Worm (Caenorhabditis elegans) whole organism, L4 larva: ENCODE data around the gene ccd-5.

Experiments
- F44E2.7 ChIP-seq: fragments of 200-800 bp; sonication (Bioruptor generic); IDR thresholded peaks from 2 replicates; pipeline ENCODE4 v2.1.2; 2022; ENCODE audit warnings: missing genetic modification characterization, missing compliant biosample characterization
- R02D3.7 ChIP-seq: fragments of 150-350 bp; sonication (generic microtip); optimal IDR thresholded peaks from 3 replicates; lab custom pipeline; 2014; ENCODE audit warnings: missing biosample characterization, missing genetic modification characterization
- T20F7.1 ChIP-seq: fragments of 200-800 bp; sonication (Bioruptor generic); optimal IDR thresholded peaks from 2 replicates; lab custom pipeline; 2018; ENCODE audit warnings: mild to moderate bottlenecking, missing genetic modification characterization, missing compliant biosample characterization
- Y105C5A.15 ChIP-seq: fragments of 200-800 bp; sonication (Bioruptor generic); IDR thresholded peaks from 2 replicates; pipeline ENCODE4 v1.3.6; 2022; ENCODE audit warnings: missing genetic modification characterization, missing compliant biosample characterization
- Y48G9A.11 ChIP-seq: fragments of 200-800 bp; sonication (Bioruptor generic); IDR thresholded peaks from 2 replicates; pipeline ENCODE4 v1.3.6; 2022; ENCODE audit warnings: missing genetic modification reagents, missing genetic modification characterization, missing compliant biosample characterization
- Y5F2A.4 ChIP-seq: fragments of 200-800 bp; sonication (Bioruptor generic); optimal IDR thresholded peaks from 2 replicates; lab custom pipeline; 2018; ENCODE audit warnings: mild to moderate bottlenecking, missing genetic modification characterization, missing compliant biosample characterization
- Y75B8A.6 ChIP-seq: fragments of 200-800 bp; sonication (Bioruptor generic); IDR thresholded peaks from 2 replicates; pipeline ENCODE4 v1.3.6; 2022; ENCODE audit warnings: missing genetic modification reagents, missing genetic modification characterization, missing compliant biosample characterization
- ZK337.2 ChIP-seq: fragments of 200-800 bp; sonication (Bioruptor generic); IDR thresholded peaks from 2 replicates; pipeline ENCODE4 v1.3.6; 2022; ENCODE audit warnings: missing genetic modification reagents, missing genetic modification characterization, missing compliant biosample characterization
- ZK546.5 ChIP-seq, 2 experiments: sonication (generic microtip); optimal IDR thresholded peaks; 2 replicates each; lab custom pipeline; 2017; ENCODE audit warnings: missing biosample characterization in 2 of 2, missing genetic modification characterization in 2 of 2
- aha-1 ChIP-seq: fragments of 150-350 bp; peaks from one replicate; lab custom pipeline; 2014; ENCODE audit warnings: missing biosample characterization, missing genetic modification characterization
- arid-1 ChIP-seq: fragments of 200-800 bp; sonication (Bioruptor generic); conservative IDR thresholded peaks from 2 replicates; pipeline ENCODE4 v1.3.6; 2022; ENCODE audit warnings: missing genetic modification reagents, missing genetic modification characterization, missing compliant biosample characterization
- ceh-44 ChIP-seq: fragments of 200-800 bp; sonication (Bioruptor generic); IDR thresholded peaks from 2 replicates; pipeline ENCODE4 v1.3.6; 2022; ENCODE audit warnings: missing genetic modification reagents, missing genetic modification characterization, missing compliant biosample characterization
- ces-1 ChIP-seq: fragments of 150-350 bp; sonication (generic microtip); optimal IDR thresholded peaks from 4 replicates; lab custom pipeline; 2014; ENCODE audit warnings: missing biosample characterization, missing genetic modification reagents, missing genetic modification characterization
- daf-19 ChIP-seq: fragments of 200-800 bp; sonication (Bioruptor generic); conservative IDR thresholded peaks from 2 replicates; pipeline ENCODE4 v1.3.6; 2022; ENCODE audit warnings: missing genetic modification characterization, missing compliant biosample characterization
- dpl-1 ChIP-seq: fragments of 150-350 bp; optimal IDR thresholded peaks from 2 replicates; lab custom pipeline; 2014; ENCODE audit warnings: missing biosample characterization, missing genetic modification reagents, missing genetic modification characterization
- egl-43 ChIP-seq: fragments of 200-800 bp; sonication (Bioruptor generic); IDR thresholded peaks from 2 replicates; pipeline ENCODE4 v1.3.6; 2022; ENCODE audit warnings: missing genetic modification reagents, missing genetic modification characterization, missing compliant biosample characterization
- fos-1 ChIP-seq: fragments of 150-350 bp; optimal IDR thresholded peaks from 2 replicates; lab custom pipeline; 2014; ENCODE audit warnings: missing biosample characterization, missing genetic modification characterization
- hlh-11 ChIP-seq: fragments of 200-800 bp; sonication (Bioruptor generic); optimal IDR thresholded peaks from 2 replicates; lab custom pipeline; 2018; ENCODE audit warnings: mild to moderate bottlenecking, missing genetic modification characterization, missing compliant biosample characterization
- hlh-30 ChIP-seq: sonication (generic microtip); optimal IDR thresholded peaks from 2 replicates; lab custom pipeline; 2017; ENCODE audit warnings: antibody characterized with exemption, mild to moderate bottlenecking, missing genetic modification characterization, missing compliant biosample characterization; ENCODE audit not compliant: insufficient read depth
- hmg-1.1 ChIP-seq: fragments of 200-800 bp; sonication (Bioruptor generic); IDR thresholded peaks from 2 replicates; pipeline ENCODE4 v1.3.6; 2022; ENCODE audit warnings: missing genetic modification reagents, missing genetic modification characterization, missing compliant biosample characterization
- lin-1 ChIP-seq: fragments of 200-800 bp; sonication (Bioruptor generic); IDR thresholded peaks from 2 replicates; pipeline ENCODE4 v1.3.6; 2022; ENCODE audit warnings: missing genetic modification reagents, missing genetic modification characterization, missing compliant biosample characterization
- lin-38 ChIP-seq: fragments of 200-800 bp; sonication (Bioruptor generic); IDR thresholded peaks from 2 replicates; pipeline ENCODE4 v1.3.6; 2022; ENCODE audit warnings: missing genetic modification reagents, missing genetic modification characterization, missing compliant biosample characterization
- lin-39 ChIP-seq: fragments of 150-350 bp; optimal IDR thresholded peaks from 2 replicates; lab custom pipeline; 2014; ENCODE audit warnings: missing biosample characterization, missing genetic modification reagents, missing genetic modification characterization
- lir-3 ChIP-seq: sonication (generic microtip); optimal IDR thresholded peaks from 2 replicates; lab custom pipeline; 2016; ENCODE audit warnings: mild to moderate bottlenecking, missing genetic modification characterization, missing compliant biosample characterization
- lsy-2 ChIP-seq, 2 experiments: fragments of 150-350 bp in 1 of 2; sonication (generic microtip) in 1 of 2; optimal IDR thresholded peaks; 2 replicates each; lab custom pipeline; 2014 to 2017; ENCODE audit warnings: missing biosample characterization in 2 of 2, missing genetic modification characterization in 2 of 2
- madf-9 ChIP-seq: fragments of 200-800 bp; sonication (Bioruptor generic); conservative IDR thresholded peaks from 2 replicates; pipeline ENCODE4 v1.3.6; 2022; ENCODE audit warnings: missing genetic modification reagents, missing genetic modification characterization, missing compliant biosample characterization
- mdt-29 ChIP-seq: fragments of 200-800 bp; sonication (Bioruptor generic); IDR thresholded peaks from 2 replicates; pipeline ENCODE4 v1.3.6; 2022; ENCODE audit warnings: missing genetic modification reagents, missing genetic modification characterization, missing compliant biosample characterization
- mes-2 ChIP-seq: sonication (generic microtip); optimal IDR thresholded peaks from 2 replicates; lab custom pipeline; 2016; ENCODE audit warnings: missing genotype, mild to moderate bottlenecking, missing genetic modification characterization, missing compliant biosample characterization; ENCODE audit not compliant: poor library complexity, severe bottlenecking
- nhr-10 ChIP-seq: fragments of 150-350 bp; optimal IDR thresholded peaks from 2 replicates; lab custom pipeline; 2014; ENCODE audit warnings: missing biosample characterization, missing genetic modification characterization
- nhr-11 ChIP-seq: fragments of 150-350 bp; optimal IDR thresholded peaks from 2 replicates; lab custom pipeline; 2014; ENCODE audit warnings: missing biosample characterization, missing genetic modification characterization
- nhr-28 ChIP-seq: fragments of 150-350 bp; optimal IDR thresholded peaks from 2 replicates; lab custom pipeline; 2014; ENCODE audit warnings: missing biosample characterization, missing genetic modification characterization
- nhr-42 ChIP-seq: fragments of 200-800 bp; sonication (Bioruptor generic); IDR thresholded peaks from 2 replicates; pipeline ENCODE4 v1.3.6; 2022; ENCODE audit warnings: missing genetic modification characterization, missing compliant biosample characterization
- nhr-6 ChIP-seq: fragments of 150-350 bp; optimal IDR thresholded peaks from 2 replicates; lab custom pipeline; 2014; ENCODE audit warnings: missing biosample characterization, missing genetic modification characterization
- php-3 ChIP-seq: fragments of 200-800 bp; sonication (Bioruptor generic); IDR thresholded peaks from 2 replicates; pipeline ENCODE4 v1.3.6; 2022; ENCODE audit warnings: missing genetic modification reagents, missing genetic modification characterization, missing compliant biosample characterization
- pqm-1 ChIP-seq: sonication (generic microtip); optimal IDR thresholded peaks from 2 replicates; lab custom pipeline; 2017; ENCODE audit warnings: missing biosample characterization, missing genetic modification characterization
- sdz-12 ChIP-seq: fragments of 200-800 bp; sonication (Bioruptor generic); optimal IDR thresholded peaks from 2 replicates; lab custom pipeline; 2018; ENCODE audit warnings: mild to moderate bottlenecking, missing genetic modification characterization, missing compliant biosample characterization
- set-16 ChIP-seq: fragments of 200-800 bp; sonication (Bioruptor generic); IDR thresholded peaks from 2 replicates; pipeline ENCODE4 v1.3.6; 2022; ENCODE audit warnings: missing genetic modification reagents, missing genetic modification characterization, missing compliant biosample characterization
- spr-1 ChIP-seq: sonication (generic microtip); optimal IDR thresholded peaks from 2 replicates; lab custom pipeline; 2016; ENCODE audit warnings: mild to moderate bottlenecking, missing genetic modification characterization, missing compliant biosample characterization
- tag-97 ChIP-seq: fragments of 200-800 bp; sonication (Bioruptor generic); IDR thresholded peaks from 2 replicates; pipeline ENCODE4 v1.3.6; 2022; ENCODE audit warnings: missing genetic modification characterization, missing compliant biosample characterization
- tra-1 ChIP-seq: fragments of 200-800 bp; sonication (Bioruptor generic); IDR thresholded peaks from 2 replicates; pipeline ENCODE4 v1.3.6; 2022; ENCODE audit warnings: missing genetic modification reagents, missing genetic modification characterization, missing compliant biosample characterization
- unc-130 ChIP-seq: sonication (generic microtip); optimal IDR thresholded peaks from 2 replicates; lab custom pipeline; 2016; ENCODE audit warnings: missing genetic modification reagents, missing genetic modification characterization, missing compliant biosample characterization
- unc-39 ChIP-seq: sonication (generic microtip); optimal IDR thresholded peaks from 2 replicates; lab custom pipeline; 2017; ENCODE audit warnings: missing biosample characterization, missing genetic modification characterization
- unc-62 ChIP-seq, 3 experiments: fragments of 150-350 bp in 1 of 3; sonication (generic microtip); optimal IDR thresholded peaks in 2 of 3; peaks in 1 of 3; 1 replicate in 1 of 3; 2 replicates in 2 of 3; lab custom pipeline; 2014 to 2017; ENCODE audit warnings: missing biosample characterization in 3 of 3, missing genetic modification characterization in 3 of 3, missing genetic modification reagents in 3 of 3, missing genotype in 1 of 3
- vab-7 ChIP-seq: fragments of 200-800 bp; sonication (Bioruptor generic); IDR thresholded peaks from 2 replicates; pipeline ENCODE4 v1.3.6; 2022; ENCODE audit warnings: missing genetic modification reagents, missing genetic modification characterization, missing compliant biosample characterization

The ccd-5 gene

ce11 chrX:2553433-2553860 is 19.0 kb downstream of the ccd-5 start (continued):
- TF ChIP-seq php-3 (GFP tag; lab: Robert Waterston, UW) (no peak; the same call in 1 of the 2 replicates), tra-1 (peak; percentile 80), hmg-1.1 (GFP tag; lab: Robert Waterston, UW) (peak; percentile 92), lin-38 (GFP tag; lab: Robert Waterston, UW) (peak; percentile 77), dpl-1 (GFP tag; lab: Kevin White, UChicago) (peak; percentile 17), madf-9 (GFP tag; lab: Robert Waterston, UW) (peak; percentile 88), R02D3.7 (tag; lab: Kevin White, UChicago) (no peak), unc-39 (tag; lab: Kevin White, UChicago) (no peak), Y75B8A.6 (GFP tag; lab: Robert Waterston, UW) (peak; percentile 60; the same call in 1 of the 2 replicates), nhr-10 (no peak), lin-1 (GFP tag; lab: Robert Waterston, UW) (peak; percentile 81; the same call in 1 of the 2 replicates), Y105C5A.15 (GFP tag; lab: Robert Waterston, UW) (0 out of 2 replicates have a peak, but pooled peaks have one; percentile 19), vab-7 (peak; percentile 82), fos-1 (no peak), nhr-28 (tag; lab: Kevin White, UChicago) (peak; percentile 65), mdt-29 (GFP tag; lab: Robert Waterston, UW) (no peak), F44E2.7 (GFP tag; lab: Robert Waterston, UW) (0 out of 2 replicates have a peak, but pooled peaks have one; percentile 65), lin-39 (no peak), sdz-12 (GFP tag; lab: Kevin White, UChicago) (peak; percentile 75), nhr-11 (no peak), spr-1 (tag; lab: Kevin White, UChicago) (peak; percentile 75), ces-1 (no peak), pqm-1 (tag; lab: Kevin White, UChicago) (no peak), ZK546.5 (tag; optimal IDR thresholded peaks at IDR 0.05; lab: Kevin White, UChicago) (no peak), ZK337.2 (GFP tag; lab: Robert Waterston, UW) (peak; percentile 81), daf-19 (GFP tag; lab: Robert Waterston, UW) (peak; percentile 92), hlh-11 (tag; lab: Kevin White, UChicago) (peak; percentile 69), hlh-30 (peak; percentile 94), Y5F2A.4 (GFP tag; lab: Kevin White, UChicago) (peak; percentile 85), tag-97 (GFP tag; lab: Robert Waterston, UW) (no peak), arid-1 (GFP tag; lab: Robert Waterston, UW) (peak; percentile 67), lir-3 (tag; lab: Kevin White, UChicago) (peak; percentile 76)
- TF ChIP-seq, all 104 proteins: peak for 69

- TF ChIP-seq hlh-11 (tag; lab: Kevin White, UChicago): peak; percentile 2
- peak in 1 of 2 experiments; percentile 69 for TF ChIP-seq unc-62 (GFP tag; optimal IDR thresholded peaks at IDR 0.05 in 1 of 2; lab: Kevin White, UChicago)
- no peak for TF ChIP-seq unc-62 (tag; optimal IDR thresholded peaks at IDR 0.05; lab: Kevin White, UChicago)
- TF ChIP-seq mes-2 (tag; lab: Kevin White, UChicago): peak; percentile 5
- peak; percentile 64 for TF ChIP-seq aha-1 (tag; lab: Kevin White, UChicago)
- peak; percentile 23 for TF ChIP-seq nhr-28 (tag; lab: Kevin White, UChicago)
- 0 out of 2 replicates have a peak, but pooled peaks have one; percentile 28 for TF ChIP-seq hmg-1.1 (GFP tag; lab: Robert Waterston, UW)
- no peak for TF ChIP-seq ceh-44
- no peak for TF ChIP-seq nhr-6
- TF ChIP-seq, all 104 proteins: peak for 6
These were observed 20.2 kb downstream of the ccd-5 start, which contains the start of gene aat-3 for ce11 chrX:2552210-2552674. TSS of gene aat-3 (plus strand) at chrX:2552260.

DNA sequence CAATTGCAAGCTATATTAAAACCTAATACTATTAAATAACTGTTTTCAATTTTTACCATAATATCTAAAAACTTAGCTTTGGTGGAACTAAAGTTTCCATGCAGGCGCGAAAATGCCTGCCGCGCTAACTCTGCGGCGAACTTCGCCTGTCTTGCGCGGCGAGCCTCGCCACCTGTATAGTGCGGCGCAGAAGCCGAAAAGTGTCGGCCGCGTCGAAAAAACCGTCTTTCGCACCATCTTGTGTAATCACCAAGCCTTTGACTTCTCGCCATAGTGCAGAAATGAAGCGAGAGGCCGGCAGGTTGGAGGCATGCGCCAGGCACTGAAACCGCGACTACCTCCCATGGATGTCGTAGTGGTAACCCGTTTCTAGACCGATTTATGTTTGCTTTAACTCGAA is 21.0 kb downstream of the ccd-5 start:
- TF ChIP-seq T20F7.1 (no peak), aha-1 (tag; lab: Kevin White, UChicago) (peak; percentile 18), hmg-1.1 (GFP tag; lab: Robert Waterston, UW) (no peak), set-16 (GFP tag; lab: Robert Waterston, UW) (peak; percentile 81), lsy-2 (tag; optimal IDR thresholded peaks at IDR 0.05; lab: Kevin White, UChicago) (no peak), egl-43 (GFP tag; lab: Robert Waterston, UW) (peak; percentile 26; the same call in 1 of the 2 replicates), Y48G9A.11 (0 out of 2 replicates have a peak, but pooled peaks have one; percentile 10), nhr-42 (no peak), unc-130 (GFP tag; lab: Kevin White, UChicago) (no peak)
